Worm (Caenorhabditis elegans): ENCODE data around the gene nhr-161.

- TF ChIP-seq ceh-82 (tag; optimal IDR thresholded peaks at IDR 0.05) (no peak), sem-4 (tag; optimal IDR thresholded peaks at IDR 0.05) (no peak), ama-1 (optimal IDR thresholded peaks at IDR 0.05) (no peak), alr-1 (tag; optimal IDR thresholded peaks at IDR 0.05) (no peak), lsy-2 (tag; optimal IDR thresholded peaks at IDR 0.05) (no peak), mdl-1 (tag; optimal IDR thresholded peaks at IDR 0.05) (no peak), fos-1 (tag; optimal IDR thresholded peaks at IDR 0.05) (no peak), snpc-4 (tag; optimal IDR thresholded peaks at IDR 0.05) (no peak), nhr-10 (tag; optimal IDR thresholded peaks at IDR 0.05) (no peak), unc-39 (tag; optimal IDR thresholded peaks at IDR 0.05) (no peak), mbf-1 (tag; optimal IDR thresholded peaks at IDR 0.05) (no peak), nhr-11 (tag; optimal IDR thresholded peaks at IDR 0.05) (no peak), lin-13 (GFP tag; optimal IDR thresholded peaks at IDR 0.05) (no peak), sma-9 (GFP tag; optimal IDR thresholded peaks at IDR 0.05) (no peak), sma-9 (tag; optimal IDR thresholded peaks at IDR 0.05) (no peak)
Measured at ce11 chrV:7003850-7004249, 21.1 kb upstream of the nhr-161 start, which contains the start of gene srab-4.

Measured in whole organism, L2 larva.